Fruit fly (Drosophila melanogaster) whole organism, embryonic: ENCODE data around the gene CG14440.

Experiments used
- B-H1 ChIP-seq: fragments of 200-800 bp; sonication (Bioruptor generic); IDR thresholded peaks from 3 replicates; pipeline ENCODE4 v1.3.6; 2022; ENCODE audit warnings: missing biosample characterization, missing genetic modification characterization
- CG10209 ChIP-seq: fragments of 200-800 bp; sonication (Bioruptor generic); optimal IDR thresholded peaks from 3 replicates; lab custom pipeline; 2017; ENCODE audit warnings: missing biosample characterization, mild to moderate bottlenecking, missing genetic modification characterization, missing genetic modification reagents
- CG10274 ChIP-seq: fragments of 200-800 bp; sonication (Bioruptor generic); optimal IDR thresholded peaks from 3 replicates; lab custom pipeline; 2017; ENCODE audit warnings: missing biosample characterization, mild to moderate bottlenecking, missing genetic modification characterization
- CG10959 ChIP-seq: fragments of 200-800 bp; sonication (Bioruptor generic); IDR thresholded peaks from 2 replicates; pipeline ENCODE4 v1.3.6; 2022; ENCODE audit warnings: missing biosample characterization, missing genetic modification characterization
- CG12299 ChIP-seq: fragments of 200-800 bp; sonication (Bioruptor generic); optimal IDR thresholded peaks from 2 replicates; lab custom pipeline; 2018; ENCODE audit warnings: missing biosample characterization, mild to moderate bottlenecking, missing genetic modification characterization
- CG12769 ChIP-seq: fragments of 200-800 bp; sonication (Bioruptor generic); optimal IDR thresholded peaks from 2 replicates; lab custom pipeline; 2019; ENCODE audit warnings: missing biosample characterization, mild to moderate bottlenecking, missing genetic modification characterization, moderate library complexity
- CG15073 ChIP-seq: fragments of 200-800 bp; sonication (Bioruptor generic); optimal IDR thresholded peaks from 2 replicates; lab custom pipeline; 2016; ENCODE audit warnings: missing biosample characterization, missing genetic modification characterization
- CG1602 ChIP-seq: fragments of 200-800 bp; sonication (Bioruptor generic); optimal IDR thresholded peaks from 3 replicates; lab custom pipeline; 2016; ENCODE audit warnings: missing biosample characterization, missing genetic modification characterization
- CG17802 ChIP-seq: fragments of 200-800 bp; sonication (Bioruptor generic); optimal IDR thresholded peaks from 2 replicates; lab custom pipeline; 2018; ENCODE audit warnings: missing biosample characterization, mild to moderate bottlenecking, missing genetic modification characterization, moderate library complexity
- CG2129 ChIP-seq: fragments of 200-800 bp; sonication (Bioruptor generic); IDR thresholded peaks from 2 replicates; pipeline ENCODE4 v1.3.6; 2022; ENCODE audit warnings: missing biosample characterization, missing genetic modification characterization; ENCODE audit not compliant: partially characterized antibody
- CG32532 ChIP-seq: fragments of 200-800 bp; sonication (Bioruptor generic); IDR thresholded peaks from 2 replicates; pipeline ENCODE4 v1.3.6; 2022; ENCODE audit warnings: missing biosample characterization, missing genetic modification characterization
- CG4730 ChIP-seq: fragments of 200-800 bp; sonication (Bioruptor generic); IDR thresholded peaks from 2 replicates; pipeline ENCODE4 v1.3.6; 2022; ENCODE audit warnings: missing biosample characterization, missing genetic modification characterization
- CG6854 ChIP-seq: fragments of 200-800 bp; sonication (Bioruptor generic); optimal IDR thresholded peaks from 3 replicates; lab custom pipeline; 2017; ENCODE audit warnings: missing biosample characterization, mild to moderate bottlenecking, missing genetic modification characterization
- CG8944 ChIP-seq: fragments of 200-800 bp; sonication (Bioruptor generic); optimal IDR thresholded peaks from 3 replicates; lab custom pipeline; 2016; ENCODE audit warnings: missing biosample characterization, missing genetic modification characterization
- CG9609 ChIP-seq: fragments of 200-800 bp; sonication (Bioruptor generic); optimal IDR thresholded peaks from 3 replicates; lab custom pipeline; 2016; ENCODE audit warnings: missing biosample characterization, missing genetic modification characterization
- CG9932 ChIP-seq: fragments of 200-800 bp; sonication (Bioruptor generic); IDR thresholded peaks from 2 replicates; pipeline ENCODE4 v1.3.6; 2022; ENCODE audit warnings: missing biosample characterization, missing genetic modification characterization
- CHES-1-like ChIP-seq: fragments of 200-800 bp; sonication (Bioruptor generic); optimal IDR thresholded peaks from 2 replicates; lab custom pipeline; 2016; ENCODE audit warnings: missing biosample characterization, missing genetic modification characterization
- CkIIα-i1 ChIP-seq: fragments of 200-800 bp; sonication (Bioruptor generic); IDR thresholded peaks from 2 replicates; pipeline ENCODE4 v1.3.6; 2022; ENCODE audit warnings: missing biosample characterization, missing genetic modification characterization
- Drgx ChIP-seq: fragments of 200-800 bp; sonication (Bioruptor generic); IDR thresholded peaks from 2 replicates; pipeline ENCODE4 v1.3.6; 2022; ENCODE audit warnings: missing biosample characterization, missing genetic modification characterization
- Hr78 ChIP-seq, 2 experiments: fragments of 200-800 bp in 1 of 2; fragments of >200 bp in 1 of 2; sonication (Bioruptor generic) in 1 of 2; optimal IDR thresholded peaks; 2 replicates each; lab custom pipeline; 2017 to 2019; ENCODE audit warnings: missing biosample characterization in 2 of 2, missing genetic modification characterization in 2 of 2, mild to moderate bottlenecking in 1 of 2, moderate library complexity in 1 of 2
- Max ChIP-seq: fragments of 200-800 bp; sonication (Bioruptor generic); optimal IDR thresholded peaks from 2 replicates; lab custom pipeline; 2016; ENCODE audit warnings: missing biosample characterization, mild to moderate bottlenecking, missing genetic modification characterization
- Med ChIP-seq: fragments of 200-800 bp; sonication (Bioruptor generic); peaks from one replicate; lab custom pipeline; 2016; ENCODE audit warnings: missing biosample characterization, missing genetic modification characterization, mild to moderate bottlenecking, inconsistent platforms, moderate library complexity
- Meics ChIP-seq: fragments of 200-800 bp; sonication (Bioruptor generic); optimal IDR thresholded peaks from 2 replicates; lab custom pipeline; 2017; ENCODE audit warnings: missing biosample characterization, mild to moderate bottlenecking, missing genetic modification characterization
- Oli ChIP-seq: fragments of 200-800 bp; sonication (Bioruptor generic); optimal IDR thresholded peaks from 2 replicates; lab custom pipeline; 2018; ENCODE audit warnings: missing biosample characterization, mild to moderate bottlenecking, missing genetic modification characterization, moderate library complexity
- Opbp ChIP-seq: fragments of 200-800 bp; sonication (Bioruptor generic); IDR thresholded peaks from 3 replicates; pipeline ENCODE4 v1.3.6; 2022; ENCODE audit warnings: missing biosample characterization, missing genetic modification characterization; ENCODE audit not compliant: partially characterized antibody
- Rfx ChIP-seq: fragments of 200-800 bp; sonication (Bioruptor generic); IDR thresholded peaks from 2 replicates; pipeline ENCODE4 v1.3.6; 2022; ENCODE audit warnings: missing biosample characterization, missing genetic modification characterization
- Side ChIP-seq: fragments of 200-800 bp; sonication (Bioruptor generic); optimal IDR thresholded peaks from 2 replicates; lab custom pipeline; 2016; ENCODE audit warnings: missing biosample characterization, missing genetic modification characterization
- TFAM ChIP-seq: fragments of 200-800 bp; sonication (Bioruptor generic); optimal IDR thresholded peaks from 2 replicates; lab custom pipeline; 2017; ENCODE audit warnings: missing biosample characterization, missing genetic modification characterization, inconsistent platforms
- ac ChIP-seq: fragments of 200-800 bp; sonication (Bioruptor generic); optimal IDR thresholded peaks from 3 replicates; lab custom pipeline; 2017; ENCODE audit warnings: missing biosample characterization, mild to moderate bottlenecking, missing genetic modification characterization
- aop ChIP-seq: fragments of 200-800 bp; sonication (Bioruptor generic); IDR thresholded peaks from 2 replicates; pipeline ENCODE4 v1.3.6; 2022; ENCODE audit warnings: missing biosample characterization, missing genetic modification characterization
- bowl ChIP-seq: fragments of 200-800 bp; sonication (Bioruptor generic); IDR thresholded peaks from 2 replicates; pipeline ENCODE4 v1.3.6; 2022; ENCODE audit warnings: missing biosample characterization, missing genetic modification characterization
- bsh ChIP-seq, 2 experiments: fragments of 200-800 bp; sonication (Bioruptor generic); optimal IDR thresholded peaks; 2 replicates each; lab custom pipeline; 2017 to 2018; ENCODE audit warnings: mild to moderate bottlenecking in 2 of 2, missing biosample characterization in 2 of 2, missing genetic modification characterization in 2 of 2, moderate library complexity in 1 of 2
- chinmo ChIP-seq: fragments of 200-800 bp; sonication (Bioruptor generic); IDR thresholded peaks from 4 replicates; pipeline ENCODE4 v1.3.6; 2022; ENCODE audit warnings: missing biosample characterization, missing genetic modification characterization; ENCODE audit not compliant: partially characterized antibody
- crol ChIP-seq: fragments of 200-800 bp; sonication (Bioruptor generic); IDR thresholded peaks from 2 replicates; pipeline ENCODE4 v1.3.6; 2022; ENCODE audit warnings: missing biosample characterization, missing genetic modification characterization
- fru ChIP-seq: fragments of >200 bp; optimal IDR thresholded peaks from 2 replicates; lab custom pipeline; 2017
- ind ChIP-seq: fragments of 200-800 bp; sonication (Bioruptor generic); optimal IDR thresholded peaks from 3 replicates; lab custom pipeline; 2016; ENCODE audit warnings: missing biosample characterization, missing genetic modification characterization
- jing ChIP-seq: fragments of 200-800 bp; sonication (Bioruptor generic); optimal IDR thresholded peaks from 2 replicates; lab custom pipeline; 2018; ENCODE audit warnings: missing biosample characterization, mild to moderate bottlenecking, missing genetic modification characterization
- kay ChIP-seq: fragments of 200-800 bp; sonication (Bioruptor generic); optimal IDR thresholded peaks from 2 replicates; lab custom pipeline; 2016; ENCODE audit warnings: missing biosample characterization, missing genetic modification characterization
- lab ChIP-seq: fragments of 200-800 bp; sonication (Bioruptor generic); optimal IDR thresholded peaks from 3 replicates; lab custom pipeline; 2017; ENCODE audit warnings: missing biosample characterization, missing genetic modification characterization, mild to moderate bottlenecking, moderate library complexity, missing genetic modification reagents
- lilli ChIP-seq: fragments of 200-800 bp; sonication (Bioruptor generic); optimal IDR thresholded peaks from 3 replicates; lab custom pipeline; 2016; ENCODE audit warnings: missing biosample characterization, missing genetic modification characterization
- lola ChIP-seq, 3 experiments: fragments of >200 bp in 2 of 3; fragments of 200-800 bp in 1 of 3; sonication (Bioruptor generic) in 1 of 3; optimal IDR thresholded peaks; 2 replicates each; lab custom pipeline; 2017 to 2019; ENCODE audit warnings: missing biosample characterization in 3 of 3, missing genetic modification characterization in 3 of 3, mild to moderate bottlenecking in 1 of 3, moderate library complexity in 1 of 3
- nom ChIP-seq: fragments of 200-800 bp; sonication (Bioruptor generic); optimal IDR thresholded peaks from 2 replicates; lab custom pipeline; 2017; ENCODE audit warnings: missing biosample characterization, missing genetic modification characterization, mild to moderate bottlenecking, moderate library complexity, missing genetic modification reagents
- otp ChIP-seq: fragments of 200-800 bp; sonication (Bioruptor generic); IDR thresholded peaks from 3 replicates; pipeline ENCODE4, ENCODE4 v1.3.6; 2022; ENCODE audit warnings: missing biosample characterization, missing genetic modification characterization
- pan ChIP-seq, 4 experiments: fragments of >200 bp in 3 of 4; fragments of 200-800 bp in 1 of 4; sonication (Bioruptor generic) in 1 of 4; optimal IDR thresholded peaks in 3 of 4; IDR thresholded peaks in 1 of 4; 2 replicates each; pipeline versions ENCODE4 v1.3.6 to Lab custom; 2017 to 2022; ENCODE audit warnings: missing biosample characterization in 2 of 4, missing genetic modification characterization in 2 of 4, mixed read lengths in 1 of 4
- row ChIP-seq: fragments of 200-800 bp; sonication (Bioruptor generic); IDR thresholded peaks from 3 replicates; pipeline ENCODE4 v1.3.6; 2022; ENCODE audit warnings: missing biosample characterization, missing genetic modification characterization
- seq ChIP-seq: fragments of 200-800 bp; sonication (Bioruptor generic); IDR thresholded peaks from 2 replicates; pipeline ENCODE4 v1.3.6; 2022; ENCODE audit warnings: missing biosample characterization, missing genetic modification characterization
- slbo ChIP-seq: fragments of 200-800 bp; sonication (Bioruptor generic); IDR thresholded peaks from 2 replicates; pipeline ENCODE4 v1.3.6; 2022; ENCODE audit warnings: missing biosample characterization, missing genetic modification characterization
- tgo ChIP-seq: fragments of 200-800 bp; sonication (Bioruptor generic); IDR thresholded peaks from 3 replicates; pipeline ENCODE4 v1.3.6; 2022; ENCODE audit warnings: missing biosample characterization, missing genetic modification characterization
- tx ChIP-seq: fragments of 200-800 bp; sonication (Bioruptor generic); optimal IDR thresholded peaks from 2 replicates; lab custom pipeline; 2016; ENCODE audit warnings: missing biosample characterization, missing genetic modification characterization

Gene CG14440

dm6 chrX:6746221-6746620, 47.9 kb upstream of the CG14440 start:
- TF ChIP-seq CG12769 (tag; lab: Kevin White, UChicago) (peak; percentile 50), Opbp (no peak)
- TF ChIP-seq, all 482 proteins: peak for 1

DNA sequence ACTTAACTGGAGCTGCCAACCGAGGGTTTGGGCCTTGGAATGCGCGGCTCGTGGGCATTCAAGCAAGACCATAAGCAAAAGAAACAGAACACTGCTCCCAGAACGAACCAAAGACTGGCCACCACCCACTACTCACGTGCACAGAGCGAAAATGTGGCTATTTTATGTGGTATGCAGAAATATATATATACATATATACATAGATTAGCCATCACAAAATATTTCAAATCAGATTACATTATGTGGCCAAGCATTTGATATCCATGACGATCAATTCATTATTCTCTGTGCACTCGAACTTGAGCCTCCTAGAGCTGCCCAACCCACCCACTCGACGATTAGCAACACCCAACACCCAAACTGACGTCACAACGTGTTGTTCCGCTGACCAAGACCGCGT, 47.2 kb upstream of the CG14440 start:
- TF ChIP-seq slbo (GFP tag; lab: Robert Waterston, UW) (peak; percentile 30; the same call in 1 of the 2 replicates), Rfx (GFP tag; lab: Robert Waterston, UW) (0 out of 2 replicates have a peak, but pooled peaks have one; percentile 28), tgo (GFP tag; lab: Robert Waterston, UW) (no peak), CG2129 (GFP tag; lab: Robert Waterston, UW) (no peak), fru (lab: Kevin White, UChicago) (no peak), CG17802 (tag; lab: Kevin White, UChicago) (no peak), CG1602 (GFP tag; lab: Kevin White, UChicago) (no peak), CG4730 (GFP tag; lab: Robert Waterston, UW) (no peak), lola (GFP tag; optimal IDR thresholded peaks at IDR 0.05; lab: Kevin White, UChicago) (no peak), CG6854 (GFP tag; lab: Kevin White, UChicago) (no peak), CG15073 (GFP tag; lab: Kevin White, UChicago) (no peak), kay (GFP tag; lab: Kevin White, UChicago) (no peak), pan (optimal IDR thresholded peaks at IDR 0.05; lab: Kevin White, UChicago) (no peak), pan (GFP tag; optimal IDR thresholded peaks at IDR 0.05 in 1 of 2, IDR thresholded peaks at IDR 0.05 in 1 of 2) (no peak), CG10209 (GFP tag; lab: Kevin White, UChicago) (no peak), bowl (GFP tag; lab: Robert Waterston, UW) (no peak), ac (GFP tag; lab: Kevin White, UChicago) (no peak), CG32532 (GFP tag; lab: Robert Waterston, UW) (peak; percentile 55), Meics (no peak), CG10274 (GFP tag; lab: Kevin White, UChicago) (no peak), bsh (GFP tag; optimal IDR thresholded peaks at IDR 0.05; lab: Kevin White, UChicago) (peak in 1 of 2 experiments; percentile 69), Oli (tag; lab: Kevin White, UChicago) (no peak), CkIIα-i1 (GFP tag; lab: Robert Waterston, UW) (no peak), lilli (GFP tag; lab: Kevin White, UChicago) (no peak), B-H1 (GFP tag; lab: Robert Waterston, UW) (no peak), tx (GFP tag; lab: Kevin White, UChicago) (no peak), CG9609 (GFP tag; lab: Kevin White, UChicago) (no peak), CG12299 (tag; lab: Kevin White, UChicago) (no peak), nom (GFP tag; lab: Kevin White, UChicago) (no peak), Side (GFP tag; lab: Kevin White, UChicago) (no peak), CG9932 (GFP tag; lab: Robert Waterston, UW) (0 out of 2 replicates have a peak, but pooled peaks have one; percentile 32), otp (GFP tag; lab: Robert Waterston, UW) (no peak), Med (peak; percentile 57), seq (GFP tag; lab: Robert Waterston, UW) (no peak), CHES-1-like (GFP tag; lab: Kevin White, UChicago) (no peak), aop (GFP tag; lab: Robert Waterston, UW) (no peak), TFAM (GFP tag; lab: Kevin White, UChicago) (no peak), chinmo (GFP tag; lab: Robert Waterston, UW) (0 out of 4 replicates have a peak, but pooled peaks have one; percentile 45), Max (no peak), jing (GFP tag; lab: Kevin White, UChicago) (no peak), ind (GFP tag; lab: Kevin White, UChicago) (no peak), CG10959 (GFP tag; lab: Robert Waterston, UW) (no peak), row (GFP tag; lab: Robert Waterston, UW) (peak; percentile 8; the same call in 1 of the 3 replicates), lab (GFP tag; lab: Kevin White, UChicago) (no peak), Hr78 (GFP tag; optimal IDR thresholded peaks at IDR 0.05; lab: Kevin White, UChicago) (no peak), CG8944 (GFP tag; lab: Kevin White, UChicago) (no peak), Drgx (GFP tag; lab: Robert Waterston, UW) (peak; percentile 76), crol (GFP tag; lab: Robert Waterston, UW) (no peak)
